Worm (Caenorhabditis elegans) whole organism, L1 larva: ENCODE data around the gene C29F5.8.

Source experiments
- C16A3.4 ChIP-seq: fragments of 150-350 bp; optimal IDR thresholded peaks from 2 replicates; lab custom pipeline; 2014; ENCODE audit warnings: missing biosample characterization, missing genetic modification characterization
- C34B4.2 ChIP-seq: sonication (generic microtip); optimal IDR thresholded peaks from 2 replicates; lab custom pipeline; 2017; ENCODE audit warnings: mild to moderate bottlenecking, missing genetic modification characterization, missing compliant biosample characterization
- F16B12.6 ChIP-seq: fragments of 150-350 bp; optimal IDR thresholded peaks from 2 replicates; lab custom pipeline; 2014; ENCODE audit warnings: missing biosample characterization, missing genetic modification characterization
- Y116A8C.19 ChIP-seq: sonication (generic microtip); optimal IDR thresholded peaks from 2 replicates; lab custom pipeline; 2016; ENCODE audit warnings: missing compliant biosample characterization, missing genetic modification characterization, borderline replicate concordance
- alr-1 ChIP-seq: fragments of 200-800 bp; sonication (Bioruptor generic); optimal IDR thresholded peaks from 2 replicates; lab custom pipeline; 2018; ENCODE audit warnings: borderline replicate concordance, mild to moderate bottlenecking, missing genetic modification characterization, missing compliant biosample characterization
- aly-2 ChIP-seq: fragments of 150-350 bp; optimal IDR thresholded peaks from 2 replicates; lab custom pipeline; 2014; ENCODE audit warnings: missing biosample characterization, missing genetic modification characterization
- blmp-1 ChIP-seq: fragments of 150-350 bp; optimal IDR thresholded peaks from 2 replicates; lab custom pipeline; 2014; ENCODE audit warnings: missing biosample characterization, missing genetic modification characterization
- ceh-8 ChIP-seq: fragments of 200-800 bp; sonication (Bioruptor generic); optimal IDR thresholded peaks from 2 replicates; lab custom pipeline; 2018; ENCODE audit warnings: mild to moderate bottlenecking, missing genetic modification characterization, moderate library complexity, missing compliant biosample characterization
- ceh-82 ChIP-seq, 3 experiments: fragments of 150-350 bp in 1 of 3; sonication (generic microtip) in 2 of 3; optimal IDR thresholded peaks; 2 replicates each; lab custom pipeline; 2014 to 2017; ENCODE audit warnings: missing biosample characterization in 3 of 3, missing genetic modification characterization in 3 of 3
- ceh-90 ChIP-seq: sonication (generic microtip); optimal IDR thresholded peaks from 2 replicates; lab custom pipeline; 2016; ENCODE audit warnings: missing genetic modification characterization, missing compliant biosample characterization
- ces-1 ChIP-seq: fragments of 150-350 bp; optimal IDR thresholded peaks from 2 replicates; lab custom pipeline; 2014; ENCODE audit warnings: missing biosample characterization, missing genetic modification reagents, missing genetic modification characterization
- efl-3 ChIP-seq: fragments of 200-800 bp; sonication (Bioruptor generic); optimal IDR thresholded peaks from 2 replicates; lab custom pipeline; 2018; ENCODE audit warnings: mild to moderate bottlenecking, missing genetic modification characterization, missing compliant biosample characterization
- egl-13 ChIP-seq: sonication (generic microtip); optimal IDR thresholded peaks from 2 replicates; lab custom pipeline; 2016; ENCODE audit warnings: missing genotype, missing genetic modification reagents, missing genetic modification characterization, missing compliant biosample characterization
- elt-2 ChIP-seq: sonication (generic microtip); optimal IDR thresholded peaks from 2 replicates; lab custom pipeline; 2016; ENCODE audit warnings: missing genetic modification characterization, mild to moderate bottlenecking, inconsistent platforms, missing compliant biosample characterization, missing genetic modification reagents
- ets-5 ChIP-seq: fragments of 200-800 bp; sonication (Bioruptor generic); IDR thresholded peaks from 2 replicates; pipeline ENCODE4 v1.3.6; 2022; ENCODE audit warnings: missing genetic modification characterization, missing compliant biosample characterization
- fkh-4 ChIP-seq: sonication (generic microtip); optimal IDR thresholded peaks from 2 replicates; lab custom pipeline; 2016; ENCODE audit warnings: missing compliant biosample characterization, missing genetic modification characterization, borderline replicate concordance
- fos-1 ChIP-seq: fragments of 150-350 bp; optimal IDR thresholded peaks from 2 replicates; lab custom pipeline; 2014; ENCODE audit warnings: missing biosample characterization, missing genetic modification characterization
- grh-1 ChIP-seq: fragments of 200-800 bp; sonication (Bioruptor generic); IDR thresholded peaks from 2 replicates; pipeline ENCODE4 v1.3.6; 2022; ENCODE audit warnings: missing genetic modification reagents, missing genetic modification characterization, missing compliant biosample characterization
- hlh-17 ChIP-seq: fragments of 200-800 bp; sonication (Bioruptor generic); optimal IDR thresholded peaks from 2 replicates; lab custom pipeline; 2018; ENCODE audit warnings: missing genetic modification characterization, mild to moderate bottlenecking, missing compliant biosample characterization, moderate library complexity, borderline replicate concordance
- irx-1 ChIP-seq: sonication (generic microtip); optimal IDR thresholded peaks from 2 replicates; lab custom pipeline; 2016; ENCODE audit warnings: missing genetic modification characterization, missing compliant biosample characterization
- isw-1 ChIP-seq: fragments of 200-800 bp; sonication (Bioruptor generic); IDR thresholded peaks from 2 replicates; pipeline ENCODE4 v1.3.6; 2022; ENCODE audit warnings: missing genetic modification characterization, missing compliant biosample characterization
- lin-13 ChIP-seq: fragments of 150-350 bp; optimal IDR thresholded peaks from 2 replicates; lab custom pipeline; 2014; ENCODE audit warnings: missing biosample characterization, missing genetic modification reagents, missing genetic modification characterization
- lin-14 ChIP-seq: fragments of 200-800 bp; sonication (Bioruptor generic); optimal IDR thresholded peaks from 2 replicates; lab custom pipeline; 2018; ENCODE audit warnings: mild to moderate bottlenecking, missing genetic modification characterization, moderate library complexity, missing compliant biosample characterization
- lin-35 ChIP-seq, 2 experiments: fragments of 150-350 bp; optimal IDR thresholded peaks; 2 replicates each; lab custom pipeline; 2014; ENCODE audit warnings: missing biosample characterization in 2 of 2, missing genetic modification characterization in 2 of 2, missing genetic modification reagents in 2 of 2
- mab-9 ChIP-seq: fragments of 200-800 bp; sonication (Bioruptor generic); IDR thresholded peaks from 2 replicates; pipeline ENCODE4 v1.3.6; 2022; ENCODE audit warnings: missing genetic modification reagents, missing genetic modification characterization, missing compliant biosample characterization
- mep-1 ChIP-seq: fragments of 150-350 bp; optimal IDR thresholded peaks from 2 replicates; lab custom pipeline; 2014; ENCODE audit warnings: missing biosample characterization, missing genetic modification characterization
- nhr-11 ChIP-seq: fragments of 150-350 bp; optimal IDR thresholded peaks from 2 replicates; lab custom pipeline; 2014; ENCODE audit warnings: missing biosample characterization, missing genetic modification characterization
- nhr-12 ChIP-seq: sonication (generic microtip); optimal IDR thresholded peaks from 2 replicates; lab custom pipeline; 2017; ENCODE audit warnings: missing biosample characterization, missing genetic modification characterization
- nhr-19 ChIP-seq: fragments of 200-800 bp; sonication (Bioruptor generic); conservative IDR thresholded peaks from 2 replicates; pipeline ENCODE4 v1.3.6; 2022; ENCODE audit warnings: missing genetic modification characterization, missing compliant biosample characterization
- nhr-237 ChIP-seq: fragments of 150-350 bp; optimal IDR thresholded peaks from 2 replicates; lab custom pipeline; 2014; ENCODE audit warnings: missing biosample characterization, missing genetic modification characterization
- nhr-28 ChIP-seq: fragments of 150-350 bp; optimal IDR thresholded peaks from 2 replicates; lab custom pipeline; 2014; ENCODE audit warnings: missing biosample characterization, missing genetic modification characterization
- nhr-47 ChIP-seq: sonication (generic microtip); optimal IDR thresholded peaks from 2 replicates; lab custom pipeline; 2016; ENCODE audit warnings: mild to moderate bottlenecking, missing genetic modification characterization, moderate library complexity, missing compliant biosample characterization
- nhr-71 ChIP-seq: sonication (generic microtip); optimal IDR thresholded peaks from 2 replicates; lab custom pipeline; 2016; ENCODE audit warnings: mild to moderate bottlenecking, missing genetic modification characterization, moderate library complexity, missing compliant biosample characterization
- nhr-76 ChIP-seq: sonication (generic microtip); optimal IDR thresholded peaks from 2 replicates; lab custom pipeline; 2017; ENCODE audit warnings: missing biosample characterization, missing genetic modification characterization
- nhr-77 ChIP-seq: fragments of 150-350 bp; optimal IDR thresholded peaks from 2 replicates; lab custom pipeline; 2014; ENCODE audit warnings: missing biosample characterization, missing genetic modification characterization
- nhr-90 ChIP-seq: sonication (generic microtip); optimal IDR thresholded peaks from 2 replicates; lab custom pipeline; 2016; ENCODE audit warnings: mild to moderate bottlenecking, missing genetic modification characterization, missing compliant biosample characterization; ENCODE audit not compliant: poor library complexity
- pag-3 ChIP-seq: sonication (generic microtip); optimal IDR thresholded peaks from 2 replicates; lab custom pipeline; 2017; ENCODE audit warnings: missing genetic modification characterization, mild to moderate bottlenecking, missing compliant biosample characterization, antibody characterized with exemption, borderline replicate concordance; ENCODE audit not compliant: insufficient read depth
- rnt-1 ChIP-seq: sonication (generic microtip); optimal IDR thresholded peaks from 2 replicates; lab custom pipeline; 2016; ENCODE audit warnings: mild to moderate bottlenecking, missing genetic modification characterization, moderate library complexity, missing compliant biosample characterization
- skn-1 ChIP-seq: fragments of 150-350 bp; optimal IDR thresholded peaks from 2 replicates; lab custom pipeline; 2014; ENCODE audit warnings: missing biosample characterization, missing genetic modification characterization
- sox-4 ChIP-seq: sonication (generic microtip); optimal IDR thresholded peaks from 2 replicates; lab custom pipeline; 2016; ENCODE audit warnings: missing genetic modification characterization, missing compliant biosample characterization
- sptf-1 ChIP-seq: fragments of 150-350 bp; optimal IDR thresholded peaks from 2 replicates; lab custom pipeline; 2014; ENCODE audit warnings: missing biosample characterization, missing genetic modification characterization
- sup-37 ChIP-seq: fragments of 200-800 bp; sonication (Bioruptor generic); optimal IDR thresholded peaks from 2 replicates; lab custom pipeline; 2018; ENCODE audit warnings: mild to moderate bottlenecking, missing genetic modification characterization, missing compliant biosample characterization
- tbx-2 ChIP-seq: sonication (generic microtip); optimal IDR thresholded peaks from 2 replicates; lab custom pipeline; 2016; ENCODE audit warnings: missing genetic modification characterization, missing compliant biosample characterization
- tlp-1 ChIP-seq: fragments of 150-350 bp; optimal IDR thresholded peaks from 2 replicates; lab custom pipeline; 2014; ENCODE audit warnings: missing biosample characterization, missing genetic modification characterization
- unc-62 ChIP-seq: fragments of 150-350 bp; optimal IDR thresholded peaks from 2 replicates; lab custom pipeline; 2014; ENCODE audit warnings: missing biosample characterization, missing genetic modification reagents, missing genetic modification characterization
- vab-15 ChIP-seq: sonication (generic microtip); optimal IDR thresholded peaks from 2 replicates; lab custom pipeline; 2017; ENCODE audit warnings: missing genotype, mild to moderate bottlenecking, missing genetic modification characterization, missing compliant biosample characterization
- xbp-1 ChIP-seq: sonication (generic microtip); optimal IDR thresholded peaks from 2 replicates; lab custom pipeline; 2016; ENCODE audit warnings: missing genetic modification characterization, missing compliant biosample characterization
- zag-1 ChIP-seq: fragments of 150-350 bp; optimal IDR thresholded peaks from 2 replicates; lab custom pipeline; 2014; ENCODE audit warnings: missing biosample characterization, missing genetic modification characterization
- zip-4 ChIP-seq: fragments of 200-800 bp; sonication (Bioruptor generic); optimal IDR thresholded peaks from 2 replicates; lab custom pipeline; 2018; ENCODE audit warnings: mild to moderate bottlenecking, missing genetic modification characterization, moderate library complexity, missing compliant biosample characterization
- ztf-4 ChIP-seq: fragments of 150-350 bp; optimal IDR thresholded peaks from 2 replicates; lab custom pipeline; 2014; ENCODE audit warnings: missing biosample characterization, missing genetic modification characterization

The C29F5.8 gene

ce11 chrII:6347341-6348118, 41.3 kb downstream of the C29F5.8 start, which contains the start of gene lgg-1 (continued):
- peak; percentile 81 for TF ChIP-seq zip-4
- TF ChIP-seq nhr-12 (tag; lab: Kevin White, UChicago) = no peak
- peak; percentile 68 for TF ChIP-seq vab-15 (tag; lab: Kevin White, UChicago)
- peak; percentile 50 for TF ChIP-seq xbp-1 (tag; lab: Kevin White, UChicago)
- peak; percentile 35 for TF ChIP-seq sup-37 (GFP tag; lab: Kevin White, UChicago)
- TF ChIP-seq ces-1 = no peak
- peak; percentile 45 for TF ChIP-seq nhr-19 (GFP tag; lab: Robert Waterston, UW)
- no peak for TF ChIP-seq Y116A8C.19 (tag; lab: Kevin White, UChicago)
- no peak for TF ChIP-seq ets-5 (GFP tag; lab: Robert Waterston, UW)
- peak; percentile 32 for TF ChIP-seq fos-1
- TF ChIP-seq ceh-82 (tag; optimal IDR thresholded peaks at IDR 0.05; lab: Kevin White, UChicago) = peak; percentile 33 to 77 (median 44)
- no peak for TF ChIP-seq grh-1 (GFP tag; lab: Robert Waterston, UW)
- peak; percentile 50 for TF ChIP-seq lin-13 (GFP tag; lab: Kevin White, UChicago)
- peak; percentile 58 for TF ChIP-seq rnt-1 (tag; lab: Kevin White, UChicago)
- no peak for TF ChIP-seq irx-1 (tag; lab: Kevin White, UChicago)
- TF ChIP-seq sptf-1 (tag; lab: Kevin White, UChicago) = no peak
- TF ChIP-seq ceh-90 (tag; lab: Kevin White, UChicago) = no peak
- TF ChIP-seq elt-2 (tag; lab: Kevin White, UChicago) = peak; percentile 12
- peak; percentile 25 for TF ChIP-seq nhr-90 (tag; lab: Kevin White, UChicago)
- peak; percentile 54 for TF ChIP-seq ztf-4
- TF ChIP-seq nhr-47 (tag; lab: Kevin White, UChicago) = peak; percentile 62
- TF ChIP-seq C34B4.2 (tag; lab: Kevin White, UChicago) = no peak
- peak; percentile 40 for TF ChIP-seq mab-9 (GFP tag; lab: Robert Waterston, UW)
- no peak for TF ChIP-seq sox-4
- TF ChIP-seq nhr-77 (tag; lab: Kevin White, UChicago) = no peak
- no peak for TF ChIP-seq nhr-76 (tag; lab: Kevin White, UChicago)
- no peak for TF ChIP-seq zag-1 (tag; lab: Kevin White, UChicago)
- peak; percentile 76 for TF ChIP-seq blmp-1 (tag; lab: Kevin White, UChicago)
- TF ChIP-seq unc-62 (GFP tag; lab: Kevin White, UChicago) = no peak
- no peak for TF ChIP-seq alr-1 (tag; lab: Kevin White, UChicago)
- peak; percentile 88 for TF ChIP-seq skn-1
- peak; percentile 49 to 53 for TF ChIP-seq lin-35 (GFP tag; optimal IDR thresholded peaks at IDR 0.05; lab: Kevin White, UChicago)
- no peak for TF ChIP-seq tlp-1 (tag; lab: Kevin White, UChicago)
- peak; percentile 25 for TF ChIP-seq tbx-2 (tag; lab: Kevin White, UChicago)
- peak; percentile 47 for TF ChIP-seq egl-13
- TF ChIP-seq ceh-8 (GFP tag; lab: Kevin White, UChicago) = no peak
- TF ChIP-seq fkh-4 = no peak
- TF ChIP-seq nhr-28 (tag; lab: Kevin White, UChicago) = no peak
- TF ChIP-seq nhr-237 (tag; lab: Kevin White, UChicago) = no peak
- peak; percentile 3 for TF ChIP-seq C16A3.4 (tag; lab: Kevin White, UChicago)

ce11 chrII:6348360-6348759, 42.1 kb downstream of the C29F5.8 start:
- TF ChIP-seq aly-2 (tag; lab: Kevin White, UChicago) (no peak), nhr-11 (tag; lab: Kevin White, UChicago) (peak; percentile 68), isw-1 (GFP tag; lab: Robert Waterston, UW) (peak; percentile 67), nhr-71 (tag; lab: Kevin White, UChicago) (peak; percentile 97), lin-14 (GFP tag; lab: Kevin White, UChicago) (peak; percentile 96), pag-3 (no peak), mep-1 (tag; lab: Kevin White, UChicago) (peak; percentile 95), ceh-90 (tag; lab: Kevin White, UChicago) (no peak), hlh-17 (GFP tag; lab: Kevin White, UChicago) (no peak), sptf-1 (tag; lab: Kevin White, UChicago) (no peak), F16B12.6 (tag; lab: Kevin White, UChicago) (no peak), mab-9 (GFP tag; lab: Robert Waterston, UW) (peak; percentile 70), efl-3 (GFP tag; lab: Kevin White, UChicago) (no peak), ces-1 (no peak), nhr-77 (tag; lab: Kevin White, UChicago) (peak; percentile 28), nhr-90 (tag; lab: Kevin White, UChicago) (peak; percentile 93), xbp-1 (tag; lab: Kevin White, UChicago) (peak; percentile 90), zip-4 (peak; percentile 66), ztf-4 (peak; percentile 96), skn-1 (peak; percentile 80)
